Fruit fly (Drosophila melanogaster) whole organism, prepupa: ENCODE results near the gene Jupiter.

Experiments
- CG11294 ChIP-seq: fragments of 200-800 bp; sonication (Bioruptor generic); IDR thresholded peaks from 2 replicates; pipeline ENCODE4 v1.3.6; 2022; ENCODE audit warnings: missing biosample characterization, missing genetic modification characterization
- CG16779 ChIP-seq: fragments of 200-800 bp; sonication (Bioruptor generic); optimal IDR thresholded peaks from 3 replicates; lab custom pipeline; 2017; ENCODE audit warnings: missing biosample characterization, mild to moderate bottlenecking, missing genetic modification characterization
- CG32006 ChIP-seq: fragments of 200-800 bp; sonication (Bioruptor generic); optimal IDR thresholded peaks from 3 replicates; lab custom pipeline; 2017; ENCODE audit warnings: missing biosample characterization, mild to moderate bottlenecking, missing genetic modification characterization
- CG34406 ChIP-seq: fragments of 200-800 bp; sonication (Bioruptor generic); optimal IDR thresholded peaks from 3 replicates; lab custom pipeline; 2016; ENCODE audit warnings: missing biosample characterization, missing genetic modification characterization
- CG8119 ChIP-seq: fragments of 200-800 bp; sonication (Bioruptor generic); IDR thresholded peaks from 3 replicates; pipeline ENCODE4 v1.3.6; 2022; ENCODE audit warnings: missing biosample characterization, missing genetic modification characterization
- CG8632 ChIP-seq: fragments of 200-800 bp; sonication (Bioruptor generic); optimal IDR thresholded peaks from 3 replicates; lab custom pipeline; 2016; ENCODE audit warnings: missing biosample characterization, missing genetic modification characterization
- Eip78C ChIP-seq: fragments of 200-800 bp; sonication (Bioruptor generic); peaks from one replicate; lab custom pipeline; 2016; ENCODE audit warnings: missing biosample characterization, missing genetic modification characterization
- fkh ChIP-seq: fragments of 200-800 bp; sonication (Bioruptor generic); optimal IDR thresholded peaks from 3 replicates; lab custom pipeline; 2017; ENCODE audit warnings: missing biosample characterization, mild to moderate bottlenecking, missing genetic modification characterization, moderate library complexity

DNA sequence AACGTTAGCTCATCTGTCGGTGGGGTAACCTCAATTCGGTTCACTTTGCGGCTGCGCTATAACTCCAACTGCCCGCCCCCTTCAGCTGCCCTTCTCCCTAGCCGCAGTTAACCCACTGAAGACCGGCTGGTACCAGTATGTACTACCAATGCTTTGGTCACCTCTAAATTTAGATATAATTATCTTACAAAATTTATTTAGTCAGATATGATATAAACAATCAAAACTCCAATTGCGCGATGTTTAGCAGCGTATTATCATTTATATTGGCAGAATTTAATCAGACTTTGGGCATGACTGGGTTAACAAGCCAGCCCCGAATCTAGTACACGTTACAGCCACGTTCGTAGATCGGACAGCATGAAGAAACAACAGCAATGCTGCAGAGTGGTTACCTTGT, 42.0 kb upstream of the Jupiter start:
- TF ChIP-seq CG34406 (peak; percentile 24), Eip78C (GFP tag; lab: Kevin White, UChicago) (peak; percentile 91), CG8119 (GFP tag; lab: Robert Waterston, UW) (peak; percentile 66; the same call in 2 of the 3 replicates), CG8632 (GFP tag; lab: Kevin White, UChicago) (peak; percentile 10), CG32006 (GFP tag; lab: Kevin White, UChicago) (peak; percentile 64), CG16779 (tag; lab: Kevin White, UChicago) (no peak), fkh (GFP tag; lab: Kevin White, UChicago) (no peak), CG11294 (GFP tag; lab: Robert Waterston, UW) (peak; percentile 26; the same call in 1 of the 2 replicates)
